Worm (Caenorhabditis elegans): ENCODE data around the gene T08B1.4.

Gene T08B1.4

DNA sequence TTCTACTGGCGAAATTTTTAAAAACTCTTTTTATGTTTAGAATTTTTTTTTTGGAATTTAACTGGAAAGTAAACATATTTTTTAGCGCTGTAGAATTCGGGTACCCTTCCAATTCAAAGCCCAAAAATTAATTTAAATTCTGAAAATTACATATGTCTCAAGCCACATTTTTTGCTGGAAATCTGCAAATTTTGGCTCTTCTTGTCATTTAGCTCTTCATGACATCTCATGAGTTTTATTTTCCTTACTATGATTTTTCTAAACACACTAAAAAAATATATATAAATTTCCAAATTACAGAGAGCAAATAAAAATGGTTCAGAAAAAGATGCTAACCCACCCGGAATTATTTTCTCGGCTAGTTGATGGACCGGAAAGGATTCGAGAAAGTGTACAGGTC is 9.8 kb upstream of the T08B1.4 start, which contains the start of gene acs-3:
Gene acs-3 (plus strand): TSS at position 301 of the 400 bp plus-strand sequence.
- no peak for TF ChIP-seq nhr-12 (tag; optimal IDR thresholded peaks at IDR 0.05)
- no peak for TF ChIP-seq nhr-21 (tag; optimal IDR thresholded peaks at IDR 0.05)
- no peak for TF ChIP-seq ceh-16 (tag; optimal IDR thresholded peaks at IDR 0.05)
- TF ChIP-seq egl-27 (tag; optimal IDR thresholded peaks at IDR 0.05): no peak
- TF ChIP-seq nhr-237 (tag; optimal IDR thresholded peaks at IDR 0.05): no peak
- no peak for TF ChIP-seq unc-39 (tag; optimal IDR thresholded peaks at IDR 0.05)
- no peak for TF ChIP-seq nhr-25 (tag; optimal IDR thresholded peaks at IDR 0.05)
- no peak for TF ChIP-seq dmd-4 (tag; optimal IDR thresholded peaks at IDR 0.05)
- no peak for TF ChIP-seq skn-1 (tag; optimal IDR thresholded peaks at IDR 0.05)
- no peak for TF ChIP-seq nhr-23 (tag; optimal IDR thresholded peaks at IDR 0.05)
- TF ChIP-seq lsy-2 (tag; optimal IDR thresholded peaks at IDR 0.05): no peak
- no peak for TF ChIP-seq sma-3 (GFP tag; optimal IDR thresholded peaks at IDR 0.05)
- no peak for TF ChIP-seq ama-1 (optimal IDR thresholded peaks at IDR 0.05)
- TF ChIP-seq crh-2 (tag; optimal IDR thresholded peaks at IDR 0.05): no peak
- TF ChIP-seq nhr-10 (tag; optimal IDR thresholded peaks at IDR 0.05): no peak
- no peak for TF ChIP-seq mab-5 (tag; optimal IDR thresholded peaks at IDR 0.05)
- no peak for TF ChIP-seq nhr-11 (tag; optimal IDR thresholded peaks at IDR 0.05)
- TF ChIP-seq mdl-1 (tag; optimal IDR thresholded peaks at IDR 0.05): no peak
- TF ChIP-seq nhr-129 (tag; optimal IDR thresholded peaks at IDR 0.05): no peak

DNA sequence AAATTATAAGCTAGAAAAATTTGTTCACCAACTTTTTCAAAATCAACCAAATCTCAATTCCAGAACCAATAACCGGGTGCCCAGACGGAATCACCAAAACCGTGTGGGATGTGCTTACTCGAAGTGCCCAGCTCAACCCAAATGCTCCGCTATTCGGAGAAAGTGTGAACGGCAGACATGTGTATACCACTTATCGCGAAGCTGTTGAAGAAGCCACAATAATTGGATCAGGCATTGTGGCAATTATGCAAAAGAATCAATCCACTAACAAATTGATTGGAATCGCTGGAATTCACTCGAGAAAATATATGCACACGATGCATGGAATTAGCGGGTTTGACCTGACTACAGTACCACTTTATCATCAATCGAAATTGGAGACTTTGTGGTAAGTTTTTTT is 9.4 kb upstream of the T08B1.4 start:
- TF ChIP-seq nhr-25 (tag; optimal IDR thresholded peaks at IDR 0.05) (no peak), F13H6.1 (tag; optimal IDR thresholded peaks at IDR 0.05) (no peak), nhr-23 (tag; optimal IDR thresholded peaks at IDR 0.05) (no peak), lin-39 (tag; optimal IDR thresholded peaks at IDR 0.05) (no peak), mdl-1 (tag; optimal IDR thresholded peaks at IDR 0.05) (no peak), unc-62 (GFP tag; optimal IDR thresholded peaks at IDR 0.05) (no peak), ztf-11 (tag; optimal IDR thresholded peaks at IDR 0.05) (no peak), skn-1 (tag; optimal IDR thresholded peaks at IDR 0.05) (no peak), ceh-82 (tag; optimal IDR thresholded peaks at IDR 0.05) (no peak), unc-39 (tag; optimal IDR thresholded peaks at IDR 0.05) (no peak), elt-3 (tag; optimal IDR thresholded peaks at IDR 0.05) (no peak), sem-4 (tag; optimal IDR thresholded peaks at IDR 0.05) (no peak), nhr-77 (tag; optimal IDR thresholded peaks at IDR 0.05) (no peak)

- no peak for TF ChIP-seq ceh-16 (tag; optimal IDR thresholded peaks at IDR 0.05)
- TF ChIP-seq Y55F3AM.14 (GFP tag; optimal IDR thresholded peaks at IDR 0.05): no peak
- TF ChIP-seq elt-3 (tag; optimal IDR thresholded peaks at IDR 0.05): no peak
- TF ChIP-seq nhr-25 (tag; optimal IDR thresholded peaks at IDR 0.05): no peak
- TF ChIP-seq alr-1 (tag; optimal IDR thresholded peaks at IDR 0.05): no peak
- TF ChIP-seq crh-2 (tag; optimal IDR thresholded peaks at IDR 0.05): no peak
- no peak for TF ChIP-seq mab-5 (tag; optimal IDR thresholded peaks at IDR 0.05)
- TF ChIP-seq ztf-4 (tag; optimal IDR thresholded peaks at IDR 0.05): no peak
- TF ChIP-seq blmp-1 (tag; optimal IDR thresholded peaks at IDR 0.05; ENCODE audit: insufficient read depth): no peak
- no peak for TF ChIP-seq sem-4 (tag; optimal IDR thresholded peaks at IDR 0.05)
- TF ChIP-seq ceh-82 (tag; optimal IDR thresholded peaks at IDR 0.05): no peak
- TF ChIP-seq lin-39 (tag; optimal IDR thresholded peaks at IDR 0.05): no peak
- no peak for TF ChIP-seq gmeb-1 (tag; optimal IDR thresholded peaks at IDR 0.05)
- TF ChIP-seq nhr-12 (tag; optimal IDR thresholded peaks at IDR 0.05): no peak
- no peak for TF ChIP-seq F13H6.1 (tag; optimal IDR thresholded peaks at IDR 0.05)
- no peak for TF ChIP-seq sma-9 (GFP tag; optimal IDR thresholded peaks at IDR 0.05)
- no peak for TF ChIP-seq sma-9 (tag; optimal IDR thresholded peaks at IDR 0.05)
- no peak for TF ChIP-seq zag-1 (tag; optimal IDR thresholded peaks at IDR 0.05)
- no peak for TF ChIP-seq skn-1 (tag; optimal IDR thresholded peaks at IDR 0.05)
- TF ChIP-seq R02D3.7 (tag; optimal IDR thresholded peaks at IDR 0.05): no peak
Measured at ce11 chrV:1975049-1975448, 4.0 kb upstream of the T08B1.4 start, which contains the start of gene fbxa-201. Gene fbxa-201, plus strand, starts transcription at chrV:1975349.

ce11 chrV:1986954-1987353 is 7.9 kb downstream of the T08B1.4 start, which contains the start of gene T08B1.1:
Gene T08B1.1, minus strand, starts transcription at chrV:1987045.
- TF ChIP-seq fos-1 (tag; optimal IDR thresholded peaks at IDR 0.05) (peak; percentile 55), gmeb-1 (tag; optimal IDR thresholded peaks at IDR 0.05) (no peak), crh-2 (tag; optimal IDR thresholded peaks at IDR 0.05) (peak; percentile 27), nhr-11 (tag; optimal IDR thresholded peaks at IDR 0.05) (no peak), lin-13 (GFP tag; optimal IDR thresholded peaks at IDR 0.05) (no peak), ceh-82 (tag; optimal IDR thresholded peaks at IDR 0.05) (no peak)

All from whole organism, L2 larva.